Fruit fly (Drosophila melanogaster): ENCODE measurements around the gene La.
A peak's percentile ranks its signal among the peaks of the same experiment; 100 is the strongest.

The La gene

DNA sequence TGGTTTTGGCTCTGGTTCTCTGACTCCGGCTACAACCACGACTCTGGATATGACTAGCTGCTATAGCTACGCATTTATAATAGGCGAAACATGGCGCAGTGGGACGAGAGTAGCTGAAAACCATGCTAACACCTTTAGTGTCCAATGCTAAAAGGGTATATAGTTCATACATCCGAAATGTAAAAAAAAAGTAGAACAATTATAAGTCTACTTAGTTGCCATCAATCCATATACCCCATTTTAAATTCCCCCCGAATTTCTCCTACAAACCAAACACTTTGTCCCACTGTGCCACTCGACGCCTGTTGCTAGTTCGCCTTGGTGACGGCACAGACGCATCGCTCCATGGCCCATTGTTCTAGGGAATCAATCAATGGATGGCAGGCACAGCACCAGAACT lies 23.5 kb downstream of the La start (continued):
- TF ChIP-seq Optix (GFP tag; IDR thresholded peaks at IDR 0.05) (peak; percentile 69; the same call in 2 of the 3 replicates), zf30C (GFP tag; optimal IDR thresholded peaks at IDR 0.05) (no peak), CG6683 (GFP tag; optimal IDR thresholded peaks at IDR 0.05) (peak; percentile 45), Nf-YA (GFP tag; IDR thresholded peaks at IDR 0.05) (0 out of 2 replicates have a peak, but pooled peaks have one; percentile 45), ATbp (GFP tag; optimal IDR thresholded peaks at IDR 0.05) (peak; percentile 61), CG4404 (GFP tag; IDR thresholded peaks at IDR 0.05) (peak; percentile 80), CG7745 (tag; optimal IDR thresholded peaks at IDR 0.05) (no peak), org-1 (GFP tag; optimal IDR thresholded peaks at IDR 0.05) (peak; percentile 63), CG10209 (GFP tag; optimal IDR thresholded peaks at IDR 0.05) (peak; percentile 51), gce (GFP tag; IDR thresholded peaks at IDR 0.05) (peak; percentile 83; the same call in 2 of the 3 replicates), CG1792 (GFP tag; optimal IDR thresholded peaks at IDR 0.05) (peak; percentile 79), sqz (GFP tag; optimal IDR thresholded peaks at IDR 0.05) (no peak), mirr (GFP tag; optimal IDR thresholded peaks at IDR 0.05) (no peak), CG13424 (tag; optimal IDR thresholded peaks at IDR 0.05) (peak; percentile 46), Rfx (GFP tag; IDR thresholded peaks at IDR 0.05) (peak; percentile 90), CoRest (tag; optimal IDR thresholded peaks at IDR 0.05) (peak; percentile 50), ttk (GFP tag; IDR thresholded peaks at IDR 0.05) (peak; percentile 75), Sox102F (GFP tag; optimal IDR thresholded peaks at IDR 0.05) (peak; percentile 67), vnd (GFP tag; IDR thresholded peaks at IDR 0.05; ENCODE audit: partially characterized antibody) (0 out of 3 replicates have a peak, but pooled peaks have one; percentile 37), Doc2 (GFP tag; IDR thresholded peaks at IDR 0.05) (no peak), Elba2 (GFP tag; optimal IDR thresholded peaks at IDR 0.05) (no peak), CG17328 (GFP tag; IDR thresholded peaks at IDR 0.05) (peak; percentile 67), Asciz (GFP tag; optimal IDR thresholded peaks at IDR 0.05) (peak; percentile 68), ken (GFP tag; IDR thresholded peaks at IDR 0.05) (peak; percentile 57; the same call in 1 of the 3 replicates), CG10147 (GFP tag; optimal IDR thresholded peaks at IDR 0.05) (peak; percentile 41), CkIIα-i1 (GFP tag; IDR thresholded peaks at IDR 0.05) (0 out of 2 replicates have a peak, but pooled peaks have one; percentile 15), CG17186 (GFP tag; optimal IDR thresholded peaks at IDR 0.05) (peak; percentile 17), pb (GFP tag; optimal IDR thresholded peaks at IDR 0.05) (peak; percentile 65), Lpt (GFP tag; optimal IDR thresholded peaks at IDR 0.05) (no peak), chn (GFP tag; optimal IDR thresholded peaks at IDR 0.05) (peak; percentile 62), Mad (GFP tag; optimal IDR thresholded peaks at IDR 0.05) (peak; percentile 35), rib (GFP tag; IDR thresholded peaks at IDR 0.05) (no peak), Sry-β (GFP tag; optimal IDR thresholded peaks at IDR 0.05) (peak; percentile 22), Hr78 (GFP tag; optimal IDR thresholded peaks at IDR 0.05) (peak in 1 of 2 experiments; percentile 43), z (GFP tag; IDR thresholded peaks at IDR 0.05) (0 out of 3 replicates have a peak, but pooled peaks have one; percentile 32), Meics (GFP tag; optimal IDR thresholded peaks at IDR 0.05) (peak; percentile 76), CG17612 (GFP tag; IDR thresholded peaks at IDR 0.05) (peak; percentile 29; the same call in 1 of the 2 replicates), CG6765 (GFP tag; optimal IDR thresholded peaks at IDR 0.05) (peak; percentile 41), CG8944 (GFP tag; optimal IDR thresholded peaks at IDR 0.05) (peak; percentile 56), emc (GFP tag; optimal IDR thresholded peaks at IDR 0.05) (peak; percentile 54), repo (GFP tag; optimal IDR thresholded peaks at IDR 0.05) (peak; percentile 48), PHDP (tag; optimal IDR thresholded peaks at IDR 0.05) (peak; percentile 60), tio (GFP tag; optimal IDR thresholded peaks at IDR 0.05) (peak; percentile 10), HLH54F (GFP tag; optimal IDR thresholded peaks at IDR 0.05) (peak; percentile 27), C15 (GFP tag; IDR thresholded peaks at IDR 0.05) (0 out of 3 replicates have a peak, but pooled peaks have one; percentile 31), CG30403 (GFP tag; optimal IDR thresholded peaks at IDR 0.05) (peak; percentile 58), TFAM (GFP tag; optimal IDR thresholded peaks at IDR 0.05) (peak; percentile 24), CG15011 (GFP tag; optimal IDR thresholded peaks at IDR 0.05) (peak; percentile 36), Atf6 (GFP tag; IDR thresholded peaks at IDR 0.05) (peak; percentile 60), CG9817 (tag; optimal IDR thresholded peaks at IDR 0.05) (peak; percentile 23)

All from whole organism, embryonic.